Worm (Caenorhabditis elegans) whole organism, young adult: ENCODE measurements around the gene B0563.1.

Source experiments
- D2030.7 ChIP-seq: fragments of 200-800 bp; sonication (Bioruptor generic); IDR thresholded peaks from 2 replicates; pipeline ENCODE4 v1.3.6; 2022; ENCODE audit warnings: missing genetic modification reagents, missing genetic modification characterization, missing compliant biosample characterization
- F55B11.4 ChIP-seq: sonication (generic microtip); optimal IDR thresholded peaks from 2 replicates; lab custom pipeline; 2016; ENCODE audit warnings: missing compliant biosample characterization, missing genetic modification characterization, borderline replicate concordance; ENCODE audit not compliant: insufficient read depth
- ama-1 ChIP-seq, 3 experiments: fragments of 150-350 bp in 1 of 3; sonication (generic microtip) in 2 of 3; optimal IDR thresholded peaks; 2 replicates each; lab custom pipeline; 2014 to 2018; ENCODE audit warnings: missing biosample characterization in 2 of 3, missing genetic modification characterization in 2 of 3, missing genetic modification reagents in 2 of 3
- mes-4 ChIP-seq: sonication (generic microtip); optimal IDR thresholded peaks from 2 replicates; lab custom pipeline; 2016; ENCODE audit warnings: missing genotype, missing genetic modification characterization, missing compliant biosample characterization
- pha-4 ChIP-seq: fragments of 150-350 bp; sonication (generic microtip); optimal IDR thresholded peaks from 2 replicates; lab custom pipeline; 2014; ENCODE audit warnings: missing biosample characterization, missing genetic modification reagents, missing genetic modification characterization

DNA sequence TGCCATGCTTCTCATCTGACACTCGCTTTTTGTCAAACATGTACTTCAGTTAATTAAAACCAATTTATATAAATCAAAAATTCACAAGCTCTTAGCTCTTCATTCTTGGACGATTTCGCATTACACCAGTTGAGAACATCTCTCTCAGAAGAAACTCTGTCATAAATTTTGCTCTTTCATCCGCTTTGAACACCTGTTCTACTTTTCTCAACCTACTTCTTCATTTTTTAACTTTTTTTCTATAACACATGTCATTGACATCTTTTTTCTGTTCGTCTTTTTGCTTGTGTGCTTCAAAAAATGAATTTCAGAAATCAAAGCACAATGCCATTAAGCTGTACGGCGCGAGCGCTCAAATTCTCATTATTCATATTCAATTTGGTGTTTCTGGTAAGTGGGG lies 8.5 kb upstream of the B0563.1 start, which contains the start of gene tsp-11:
- no peak for TF ChIP-seq pha-4 (tag; lab: Kevin White, UChicago)
- no peak for TF ChIP-seq mes-4
- no peak for TF ChIP-seq F55B11.4
- no peak for TF ChIP-seq D2030.7 (GFP tag; lab: Robert Waterston, UW)
- no peak for TF ChIP-seq ama-1 (optimal IDR thresholded peaks at IDR 0.05; lab: Kevin White, UChicago)
- TF ChIP-seq ama-1 (GFP tag; optimal IDR thresholded peaks at IDR 0.05; lab: Kevin White, UChicago) = no peak
